Worm (Caenorhabditis elegans): Measurements from ENCODE around the gene K02E2.11.

The K02E2.11 gene

ce11 chrV:20422738-20423137 is 39.6 kb downstream of the K02E2.11 start (continued):
- TF ChIP-seq pag-3 (tag; optimal IDR thresholded peaks at IDR 0.05; ENCODE audit: borderline replicate concordance, insufficient read depth) (no peak), jun-1 (tag; optimal IDR thresholded peaks at IDR 0.05) (no peak), nhr-85 (tag) (peak; percentile 89), efl-3 (GFP tag; optimal IDR thresholded peaks at IDR 0.05) (no peak), mab-9 (GFP tag; IDR thresholded peaks at IDR 0.05) (no peak), unc-30 (tag; optimal IDR thresholded peaks at IDR 0.05) (no peak), nhr-12 (tag; optimal IDR thresholded peaks at IDR 0.05) (no peak), nhr-77 (tag; optimal IDR thresholded peaks at IDR 0.05) (no peak), ztf-4 (tag; optimal IDR thresholded peaks at IDR 0.05) (no peak), nhr-20 (tag; optimal IDR thresholded peaks at IDR 0.05) (peak; percentile 2), snu-23 (GFP tag; optimal IDR thresholded peaks at IDR 0.05) (peak; percentile 19), dpl-1 (GFP tag; optimal IDR thresholded peaks at IDR 0.05) (peak in 2 of 3 experiments; percentile 5 to 35), nhr-19 (GFP tag; conservative IDR thresholded peaks at IDR 0.05) (no peak), mef-2 (tag; optimal IDR thresholded peaks at IDR 0.05) (no peak), C16A3.4 (tag; optimal IDR thresholded peaks at IDR 0.05) (peak; percentile 23), fos-1 (tag; optimal IDR thresholded peaks at IDR 0.05) (no peak), lin-14 (GFP tag; optimal IDR thresholded peaks at IDR 0.05) (peak; percentile 66), lin-35 (GFP tag; optimal IDR thresholded peaks at IDR 0.05) (no peak), nhr-11 (tag; optimal IDR thresholded peaks at IDR 0.05) (no peak), ceh-8 (GFP tag; optimal IDR thresholded peaks at IDR 0.05) (no peak), zag-1 (tag; optimal IDR thresholded peaks at IDR 0.05) (no peak)

ce11 chrV:20423428-20423827 is 40.3 kb downstream of the K02E2.11 start:
- TF ChIP-seq zip-4 (GFP tag; optimal IDR thresholded peaks at IDR 0.05) (no peak), alr-1 (tag; optimal IDR thresholded peaks at IDR 0.05; ENCODE audit: borderline replicate concordance) (no peak), hpl-2 (GFP tag; optimal IDR thresholded peaks at IDR 0.05) (no peak), C16A3.4 (tag; optimal IDR thresholded peaks at IDR 0.05) (no peak), pag-3 (tag; optimal IDR thresholded peaks at IDR 0.05; ENCODE audit: borderline replicate concordance, insufficient read depth) (no peak), blmp-1 (tag; optimal IDR thresholded peaks at IDR 0.05) (peak; percentile 26), nhr-77 (tag; optimal IDR thresholded peaks at IDR 0.05) (no peak), C04F5.9 (tag; optimal IDR thresholded peaks at IDR 0.05) (no peak), fkh-10 (GFP tag; optimal IDR thresholded peaks at IDR 0.05) (no peak), lir-3 (tag; optimal IDR thresholded peaks at IDR 0.05; ENCODE audit: poor library complexity) (no peak), nhr-85 (tag) (no peak), nhr-19 (GFP tag; conservative IDR thresholded peaks at IDR 0.05) (0 out of 2 replicates have a peak, but pooled peaks have one; percentile 3), ztf-11 (tag; optimal IDR thresholded peaks at IDR 0.05) (no peak), zag-1 (tag; optimal IDR thresholded peaks at IDR 0.05) (no peak), egl-13 (tag; optimal IDR thresholded peaks at IDR 0.05) (no peak), nhr-12 (tag; optimal IDR thresholded peaks at IDR 0.05) (no peak), rnt-1 (tag; optimal IDR thresholded peaks at IDR 0.05) (no peak), pqm-1 (tag; optimal IDR thresholded peaks at IDR 0.05) (no peak), lin-15B (tag; optimal IDR thresholded peaks at IDR 0.05) (no peak), hlh-17 (GFP tag; optimal IDR thresholded peaks at IDR 0.05; ENCODE audit: borderline replicate concordance) (no peak), nhr-47 (tag; optimal IDR thresholded peaks at IDR 0.05) (no peak), sup-37 (GFP tag; optimal IDR thresholded peaks at IDR 0.05) (no peak), unc-62 (GFP tag; optimal IDR thresholded peaks at IDR 0.05) (no peak), ceh-82 (tag; optimal IDR thresholded peaks at IDR 0.05) (no peak), sptf-1 (tag; optimal IDR thresholded peaks at IDR 0.05) (no peak), tlp-1 (tag; optimal IDR thresholded peaks at IDR 0.05) (no peak), ceh-8 (GFP tag; optimal IDR thresholded peaks at IDR 0.05) (no peak), fkh-4 (tag; optimal IDR thresholded peaks at IDR 0.05; ENCODE audit: borderline replicate concordance) (no peak), nhr-71 (tag; optimal IDR thresholded peaks at IDR 0.05) (peak; percentile 11), ama-1 (optimal IDR thresholded peaks at IDR 0.05) (no peak), unc-30 (tag; optimal IDR thresholded peaks at IDR 0.05) (no peak), efl-1 (optimal IDR thresholded peaks at IDR 0.05) (no peak), efl-1 (GFP tag; optimal IDR thresholded peaks at IDR 0.05 in 1 of 2) (no peak), elt-2 (tag; optimal IDR thresholded peaks at IDR 0.05) (peak; percentile 54), unc-130 (tag; optimal IDR thresholded peaks at IDR 0.05) (no peak), xbp-1 (tag; optimal IDR thresholded peaks at IDR 0.05) (no peak), sox-4 (tag; optimal IDR thresholded peaks at IDR 0.05) (no peak), C34B4.2 (tag; optimal IDR thresholded peaks at IDR 0.05) (no peak), ceh-90 (tag; optimal IDR thresholded peaks at IDR 0.05) (no peak)
